Worm (Caenorhabditis elegans): Measurements from ENCODE around the gene F11E6.8.

DNA sequence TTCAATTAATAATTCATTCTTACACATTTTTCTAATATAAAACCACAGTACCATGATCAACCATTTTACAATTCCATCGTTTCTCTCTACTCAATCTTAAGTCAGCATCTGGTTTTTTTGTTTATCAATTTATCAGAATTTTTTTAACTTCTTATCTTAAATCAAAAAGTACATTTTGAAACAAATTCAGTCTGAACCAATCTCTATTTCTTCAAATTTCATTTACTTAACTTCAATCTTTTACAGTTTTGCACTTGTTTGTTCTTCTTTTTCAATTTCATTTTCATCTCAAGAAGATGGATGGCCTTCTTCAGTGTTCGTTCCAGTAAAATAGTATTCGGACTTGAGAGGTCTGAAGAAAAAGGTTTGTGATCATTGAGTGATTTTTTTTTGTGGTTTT, 22.7 kb upstream of the F11E6.8 start, which contains the start of gene gba-3:
- TF ChIP-seq hlh-11 (tag; optimal IDR thresholded peaks at IDR 0.05) (no peak), mdl-1 (tag; optimal IDR thresholded peaks at IDR 0.05) (no peak), nhr-237 (tag; optimal IDR thresholded peaks at IDR 0.05) (no peak), vab-7 (GFP tag; IDR thresholded peaks at IDR 0.05) (no peak), ZK337.2 (GFP tag; IDR thresholded peaks at IDR 0.05) (no peak), lsy-2 (tag; optimal IDR thresholded peaks at IDR 0.05) (no peak), nhr-48 (tag; optimal IDR thresholded peaks at IDR 0.05) (no peak), nhr-77 (tag; optimal IDR thresholded peaks at IDR 0.05) (no peak)

Data from whole organism, L4 larva.